Worm (Caenorhabditis elegans): Measurements from ENCODE around the gene bus-19.

ce11 chrV:12922308-12922707 is 50.5 kb downstream of the bus-19 start, which contains the start of gene dhrs-4:
- no peak for TF ChIP-seq arid-1 (GFP tag; conservative IDR thresholded peaks at IDR 0.05)
- TF ChIP-seq hlh-30 (tag; optimal IDR thresholded peaks at IDR 0.05; ENCODE audit: insufficient read depth) = no peak
- no peak for TF ChIP-seq fos-1 (tag; optimal IDR thresholded peaks at IDR 0.05)
- no peak for TF ChIP-seq F10B5.3 (tag; optimal IDR thresholded peaks at IDR 0.05)
- no peak for TF ChIP-seq snpc-4 (tag; optimal IDR thresholded peaks at IDR 0.05)
- no peak for TF ChIP-seq nhr-48 (tag; optimal IDR thresholded peaks at IDR 0.05)

Data from whole organism, L4 larva.